Worm (Caenorhabditis elegans) whole organism, mixed stage, embryonic: ENCODE data around the gene JC8.7.

ENCODE experiments used
- blmp-1 ChIP-seq: fragments of 150-350 bp; optimal IDR thresholded peaks from 2 replicates; lab custom pipeline; 2014; ENCODE audit warnings: missing biosample characterization, missing genetic modification characterization
- mab-5 ChIP-seq: fragments of 150-350 bp; optimal IDR thresholded peaks from 2 replicates; lab custom pipeline; 2014; ENCODE audit warnings: missing biosample characterization, missing genetic modification characterization
- nhr-237 ChIP-seq: fragments of 150-350 bp; optimal IDR thresholded peaks from 2 replicates; lab custom pipeline; 2014; ENCODE audit warnings: missing biosample characterization, missing genetic modification characterization
- tbx-8 ChIP-seq: fragments of 200-800 bp; sonication (Bioruptor generic); optimal IDR thresholded peaks from 2 replicates; lab custom pipeline; 2018; ENCODE audit warnings: mild to moderate bottlenecking, missing genetic modification characterization, moderate library complexity, missing compliant biosample characterization

ce11 chrIV:13268385-13268784, 21.3 kb downstream of the JC8.7 start:
- TF ChIP-seq nhr-237 (tag; lab: Kevin White, UChicago), result no peak
- no peak for TF ChIP-seq mab-5 (tag; lab: Kevin White, UChicago)
- no peak for TF ChIP-seq tbx-8 (GFP tag; lab: Kevin White, UChicago)
- TF ChIP-seq blmp-1 (tag; lab: Kevin White, UChicago), result no peak
